Worm (Caenorhabditis elegans): ENCODE data around the gene scvp-1.

The scvp-1 gene

DNA sequence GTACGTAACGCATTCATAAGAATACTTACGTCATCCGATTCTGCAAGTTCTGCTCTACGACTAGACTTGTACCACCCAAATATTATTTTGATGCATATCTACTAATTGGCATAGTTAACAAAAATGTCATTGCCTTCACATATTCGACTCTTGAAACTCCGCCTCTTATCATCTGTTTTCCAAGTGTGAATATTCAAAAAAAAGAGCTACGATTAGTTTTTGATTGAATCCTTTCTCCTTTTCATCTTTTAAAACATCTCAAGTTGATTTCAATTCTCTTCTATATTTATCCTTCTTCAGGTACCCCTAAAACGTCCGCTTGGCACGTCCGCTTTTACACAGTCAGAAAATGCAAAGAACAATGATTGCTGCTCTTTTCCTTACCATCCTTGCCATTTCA, 16.8 kb upstream of the scvp-1 start, which contains the start of gene F17C11.2:
Gene F17C11.2, plus strand, starts transcription at position 301 of the 400 bp plus-strand sequence.
- TF ChIP-seq aha-1 (tag), result peak; percentile 38
- no peak for TF ChIP-seq pqm-1 (tag; optimal IDR thresholded peaks at IDR 0.05)

DNA sequence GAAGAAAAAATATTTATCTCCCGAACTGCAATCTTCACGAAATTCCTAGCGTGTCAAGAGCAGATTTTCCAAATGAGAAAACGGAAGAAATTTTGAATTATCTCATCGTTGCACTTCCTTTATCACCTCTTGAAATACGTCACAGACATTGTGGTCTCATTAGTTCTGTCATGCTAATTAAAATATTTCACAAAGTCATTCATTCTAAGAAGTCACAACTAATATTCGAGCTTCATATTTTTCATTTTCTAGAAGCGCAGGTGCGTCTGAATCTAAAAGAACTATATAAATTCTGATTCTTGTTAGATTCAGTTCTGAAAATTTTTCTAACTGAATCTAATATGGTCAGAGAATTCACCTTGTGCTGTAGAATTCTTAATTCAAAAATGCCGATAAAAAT, 16.1 kb upstream of the scvp-1 start:
- TF ChIP-seq jun-1 (tag; optimal IDR thresholded peaks at IDR 0.05), result no peak
- TF ChIP-seq lin-13 (GFP tag; optimal IDR thresholded peaks at IDR 0.05), result no peak
- no peak for TF ChIP-seq unc-62 (GFP tag; optimal IDR thresholded peaks at IDR 0.05 in 1 of 2)
- TF ChIP-seq unc-62 (tag; optimal IDR thresholded peaks at IDR 0.05), result no peak
- TF ChIP-seq fos-1 (tag; optimal IDR thresholded peaks at IDR 0.05), result no peak
- TF ChIP-seq zag-1 (tag; optimal IDR thresholded peaks at IDR 0.05), result no peak
- no peak for TF ChIP-seq egl-43 (GFP tag; IDR thresholded peaks at IDR 0.05)

DNA sequence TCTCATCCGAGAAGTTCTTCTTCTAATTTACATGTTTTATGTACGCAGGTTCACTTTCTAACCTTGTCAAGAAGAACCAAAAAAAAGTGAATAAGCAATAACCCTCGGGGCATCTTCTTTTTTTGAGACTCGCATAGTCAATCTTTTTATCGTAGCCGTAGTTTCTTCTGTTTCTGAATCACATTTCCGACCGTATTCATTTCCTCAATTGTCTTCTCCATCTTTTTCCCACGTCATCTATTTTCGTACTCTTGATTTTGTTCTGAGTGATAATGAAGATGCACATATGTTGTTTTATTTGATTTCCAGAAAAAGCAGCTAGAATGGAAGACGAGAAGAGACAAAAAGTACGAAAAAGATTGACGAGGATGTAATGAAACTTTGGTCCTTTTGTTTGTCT, 13.8 kb upstream of the scvp-1 start:
- TF ChIP-seq F26F4.8 (GFP tag; conservative IDR thresholded peaks at IDR 0.05) (no peak), madf-5 (GFP tag; IDR thresholded peaks at IDR 0.05) (no peak), lsy-2 (tag; optimal IDR thresholded peaks at IDR 0.05) (peak in 1 of 2 experiments; percentile 9), ces-1 (GFP tag; optimal IDR thresholded peaks at IDR 0.05) (peak; percentile 32), fkh-10 (GFP tag; optimal IDR thresholded peaks at IDR 0.05) (peak; percentile 70)

DNA sequence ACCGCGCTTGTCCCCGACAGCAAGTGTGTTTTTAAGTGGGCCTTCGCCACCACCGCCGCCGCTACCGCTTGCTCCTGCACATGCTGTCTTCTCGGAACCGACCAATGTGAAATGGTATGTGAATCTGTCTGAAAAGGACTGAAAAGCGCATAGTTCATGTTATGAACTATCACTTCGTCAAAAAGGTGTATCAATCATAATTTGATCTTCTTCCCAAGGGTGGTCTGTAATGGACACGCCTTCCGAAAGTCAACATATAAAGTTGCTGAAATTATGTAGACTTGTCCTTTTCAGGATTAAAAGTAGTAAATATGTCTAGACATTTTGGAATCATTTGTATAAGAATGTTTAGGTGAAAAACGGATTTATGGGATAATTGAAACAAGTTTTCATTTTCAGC, 11.1 kb upstream of the scvp-1 start, which contains the start of gene zip-9:
Gene zip-9, plus strand, starts transcription at position 301 of the 400 bp plus-strand sequence.
- TF ChIP-seq hmg-1.1 (GFP tag; IDR thresholded peaks at IDR 0.05) (no peak), Y75B8A.6 (GFP tag; IDR thresholded peaks at IDR 0.05) (0 out of 2 replicates have a peak, but pooled peaks have one; percentile 18)

DNA sequence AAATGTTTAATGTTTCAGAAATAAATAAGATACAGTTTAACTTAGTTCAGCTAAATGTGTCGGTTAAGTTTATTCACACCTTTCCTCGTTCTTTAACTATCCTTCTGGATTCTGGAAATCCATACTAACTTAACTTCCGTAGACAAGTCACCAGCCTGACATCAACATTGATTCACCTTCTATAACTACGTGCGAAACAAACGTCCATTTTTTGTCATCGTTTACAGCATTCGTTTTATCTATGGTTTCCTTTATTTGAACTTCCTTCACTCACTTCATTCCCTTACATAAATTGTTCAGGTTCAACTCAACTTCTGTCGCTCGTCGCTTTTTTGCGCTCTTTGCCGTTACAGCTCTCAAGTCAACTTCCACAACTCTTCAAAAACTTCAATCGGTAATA, 10.1 kb upstream of the scvp-1 start, which contains the start of gene F17C11.26:
Gene F17C11.26, plus strand, starts transcription at position 301 of the 400 bp plus-strand sequence.
- TF ChIP-seq mdt-29 (GFP tag; IDR thresholded peaks at IDR 0.05) (no peak), lin-39 (tag; optimal IDR thresholded peaks at IDR 0.05) (no peak), dve-1 (tag; optimal IDR thresholded peaks at IDR 0.05; ENCODE audit: insufficient read depth) (no peak), cey-2 (tag; optimal IDR thresholded peaks at IDR 0.05; ENCODE audit: borderline replicate concordance, insufficient read depth) (no peak), Y75B8A.6 (GFP tag; IDR thresholded peaks at IDR 0.05) (no peak), ceh-44 (GFP tag; IDR thresholded peaks at IDR 0.05) (no peak), ces-1 (GFP tag; optimal IDR thresholded peaks at IDR 0.05) (no peak), lin-15B (tag; optimal IDR thresholded peaks at IDR 0.05) (no peak), lin-38 (GFP tag; IDR thresholded peaks at IDR 0.05) (no peak)

DNA sequence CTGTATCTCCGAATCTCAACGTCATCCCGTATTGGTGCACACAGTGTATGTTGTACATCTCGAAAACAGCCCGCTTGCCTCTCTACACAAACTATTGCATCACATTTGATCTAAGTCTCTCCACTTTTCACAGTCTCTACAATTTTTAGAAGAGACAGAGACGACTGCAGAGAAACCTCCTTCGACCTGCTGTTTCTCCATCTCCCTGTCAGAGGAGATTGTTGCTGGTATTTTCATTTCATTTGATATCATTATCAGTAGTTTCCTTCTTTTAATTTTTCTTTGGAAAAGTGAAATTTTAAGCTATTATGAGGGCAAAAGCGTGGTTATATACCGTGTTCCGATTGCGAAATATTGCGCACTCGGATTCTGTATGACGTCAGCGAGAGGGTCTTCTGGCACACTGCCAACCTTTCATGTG, 9.5 kb upstream of the scvp-1 start:
- peak; percentile 66 for TF ChIP-seq nhr-77 (tag; optimal IDR thresholded peaks at IDR 0.05)
- no peak for TF ChIP-seq set-16 (GFP tag; IDR thresholded peaks at IDR 0.05)
- no peak for TF ChIP-seq snpc-1.2 (GFP tag; IDR thresholded peaks at IDR 0.05)
- TF ChIP-seq hmg-1.1 (GFP tag; IDR thresholded peaks at IDR 0.05), result peak; percentile 55; the same call in 1 of the 2 replicates
- no peak for TF ChIP-seq nhr-42 (GFP tag; IDR thresholded peaks at IDR 0.05)
- peak; percentile 36 for TF ChIP-seq dpl-1 (GFP tag; optimal IDR thresholded peaks at IDR 0.05)
- no peak for TF ChIP-seq Y105C5A.15 (GFP tag; IDR thresholded peaks at IDR 0.05)
- no peak for TF ChIP-seq snpc-4 (tag; optimal IDR thresholded peaks at IDR 0.05)
- 0 out of 2 replicates have a peak, but pooled peaks have one; percentile 31 for TF ChIP-seq nhr-41 (GFP tag; IDR thresholded peaks at IDR 0.05)
- peak; percentile 58 for TF ChIP-seq hlh-30 (tag; optimal IDR thresholded peaks at IDR 0.05; ENCODE audit: insufficient read depth)
- TF ChIP-seq pqm-1 (tag; optimal IDR thresholded peaks at IDR 0.05), result peak; percentile 28
- no peak for TF ChIP-seq lin-29 (GFP tag; IDR thresholded peaks at IDR 0.05)
- peak in 1 of 2 experiments; percentile 96 for TF ChIP-seq unc-62 (GFP tag; optimal IDR thresholded peaks at IDR 0.05 in 1 of 2)
- no peak for TF ChIP-seq unc-62 (tag; optimal IDR thresholded peaks at IDR 0.05)
- TF ChIP-seq arid-1 (GFP tag; conservative IDR thresholded peaks at IDR 0.05), result 0 out of 2 replicates have a peak, but pooled peaks have one; percentile 10
- peak; percentile 88 for TF ChIP-seq dve-1 (tag; optimal IDR thresholded peaks at IDR 0.05; ENCODE audit: insufficient read depth)
- TF ChIP-seq nhr-28 (tag; optimal IDR thresholded peaks at IDR 0.05), result peak; percentile 95
- peak; percentile 71 for TF ChIP-seq spr-1 (tag; optimal IDR thresholded peaks at IDR 0.05)
- no peak for TF ChIP-seq ceh-44 (GFP tag; IDR thresholded peaks at IDR 0.05)
- no peak for TF ChIP-seq sdz-12 (GFP tag; optimal IDR thresholded peaks at IDR 0.05)
- no peak for TF ChIP-seq ceh-32 (tag; optimal IDR thresholded peaks at IDR 0.05; ENCODE audit: poor library complexity)
- no peak for TF ChIP-seq dmd-8 (GFP tag; IDR thresholded peaks at IDR 0.05)
- TF ChIP-seq ceh-82 (tag; optimal IDR thresholded peaks at IDR 0.05), result no peak
- TF ChIP-seq D1046.2 (GFP tag; IDR thresholded peaks at IDR 0.05), result no peak
- peak; percentile 91 for TF ChIP-seq ztf-7 (tag; optimal IDR thresholded peaks at IDR 0.05)
